Fruit fly (Drosophila melanogaster): Measurements from ENCODE around the gene CG32817.
A peak's percentile ranks its signal among the peaks of the same experiment; 100 is the strongest.

The CG32817 gene

DNA sequence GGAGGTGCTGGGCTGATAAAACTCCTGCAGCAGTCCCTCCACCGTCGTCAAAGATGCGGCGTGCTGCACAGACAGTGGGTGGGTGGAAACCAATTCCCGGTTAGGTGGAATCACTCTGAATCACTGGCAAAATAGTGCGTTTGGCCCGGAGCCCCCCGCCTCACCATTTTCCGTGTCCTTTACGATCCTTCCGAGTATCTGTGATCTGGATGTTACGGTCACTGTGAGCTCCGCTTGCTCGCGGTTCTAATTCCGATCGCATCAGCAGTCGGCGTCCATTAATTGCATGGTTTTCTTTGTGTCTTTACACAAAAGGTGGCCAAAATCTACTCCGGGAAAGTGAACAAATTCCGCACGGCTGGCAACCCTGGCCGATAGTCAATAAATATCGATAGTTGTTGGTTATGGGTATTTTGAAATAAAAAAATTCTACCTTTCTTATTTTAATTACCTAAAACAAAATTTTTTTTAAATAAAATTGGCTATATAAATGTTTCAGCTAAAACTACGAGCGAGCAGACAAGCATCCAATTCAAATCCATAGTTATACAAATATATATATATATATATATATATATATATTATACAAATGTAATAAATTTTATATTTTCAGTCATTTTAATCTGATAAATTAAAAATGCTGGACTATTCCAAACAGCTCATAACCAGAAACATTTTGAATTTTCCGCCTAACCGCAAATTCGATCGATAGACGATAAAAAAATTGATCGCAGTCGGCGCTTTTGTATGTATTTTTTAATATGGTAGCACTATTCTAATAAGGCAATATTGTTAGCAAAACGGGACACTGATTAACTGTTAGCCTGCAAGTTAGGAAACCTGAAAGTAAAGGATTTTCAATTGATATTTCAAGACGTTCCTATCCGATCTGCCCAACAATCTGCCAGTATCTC, 2.4 kb upstream of the CG32817 start, which contains the start of the genes ebo and CG13373 (continued):
- peak; percentile 44 for TF ChIP-seq CG17359 (tag; optimal IDR thresholded peaks at IDR 0.05)
- no peak for TF ChIP-seq CrebB (tag; optimal IDR thresholded peaks at IDR 0.05)
- TF ChIP-seq Sox102F (GFP tag; optimal IDR thresholded peaks at IDR 0.05): no peak
- TF ChIP-seq HLH4C (GFP tag; IDR thresholded peaks at IDR 0.05; ENCODE audit: partially characterized antibody): 0 out of 3 replicates have a peak, but pooled peaks have one; percentile 36
- no peak for TF ChIP-seq CG12769 (tag; optimal IDR thresholded peaks at IDR 0.05)
- no peak for TF ChIP-seq CG2116 (GFP tag; optimal IDR thresholded peaks at IDR 0.05)
- no peak for TF ChIP-seq Pdp1 (GFP tag; optimal IDR thresholded peaks at IDR 0.05)
- TF ChIP-seq row (GFP tag; IDR thresholded peaks at IDR 0.05): peak; percentile 65
- peak; percentile 30; the same call in 1 of the 2 replicates for TF ChIP-seq MBD-R2 (GFP tag; IDR thresholded peaks at IDR 0.05)
- TF ChIP-seq Xrp1 (GFP tag; IDR thresholded peaks at IDR 0.05): peak; percentile 30; the same call in 1 of the 2 replicates
- no peak for TF ChIP-seq Mes4 (GFP tag; optimal IDR thresholded peaks at IDR 0.05)
- peak; percentile 26; the same call in 1 of the 2 replicates for TF ChIP-seq CG14441 (GFP tag; IDR thresholded peaks at IDR 0.05)
- peak; percentile 78 for TF ChIP-seq E2f2 (GFP tag; IDR thresholded peaks at IDR 0.05)
- no peak for TF ChIP-seq Blimp-1 (GFP tag; optimal IDR thresholded peaks at IDR 0.05)
- no peak for TF ChIP-seq D19A (tag; optimal IDR thresholded peaks at IDR 0.05)
- TF ChIP-seq bbx (GFP tag; IDR thresholded peaks at IDR 0.05; ENCODE audit: partially characterized antibody): peak; percentile 56
- no peak for TF ChIP-seq ERR (GFP tag; optimal IDR thresholded peaks at IDR 0.05)
- TF ChIP-seq CG6654 (GFP tag; optimal IDR thresholded peaks at IDR 0.05): no peak
- no peak for TF ChIP-seq nerfin-1 (tag; optimal IDR thresholded peaks at IDR 0.05)
- no peak for TF ChIP-seq CG2199 (GFP tag; IDR thresholded peaks at IDR 0.05)
- TF ChIP-seq bsh (GFP tag; optimal IDR thresholded peaks at IDR 0.05): peak in 1 of 2 experiments; percentile 47
- peak; percentile 62 for TF ChIP-seq hbn (GFP tag; IDR thresholded peaks at IDR 0.05; ENCODE audit: partially characterized antibody)
- no peak for TF ChIP-seq Dip2 (GFP tag; IDR thresholded peaks at IDR 0.05)
- TF ChIP-seq wor (GFP tag; IDR thresholded peaks at IDR 0.05): no peak
- peak; percentile 4 for TF ChIP-seq ems (GFP tag; optimal IDR thresholded peaks at IDR 0.05)
- peak; percentile 59; the same call in 2 of the 3 replicates for TF ChIP-seq CG16813 (GFP tag; IDR thresholded peaks at IDR 0.05; ENCODE audit: partially characterized antibody)
- no peak for TF ChIP-seq dimm (GFP tag; IDR thresholded peaks at IDR 0.05)
- TF ChIP-seq Opbp (GFP tag; IDR thresholded peaks at IDR 0.05; ENCODE audit: partially characterized antibody): peak; percentile 63; the same call in 2 of the 3 replicates
- peak; percentile 60; the same call in 2 of the 3 replicates for TF ChIP-seq knrl (GFP tag; IDR thresholded peaks at IDR 0.05; ENCODE audit: partially characterized antibody)
- TF ChIP-seq sob (GFP tag; IDR thresholded peaks at IDR 0.05): 0 out of 2 replicates have a peak, but pooled peaks have one; percentile 43
- no peak for TF ChIP-seq CG17328 (GFP tag; IDR thresholded peaks at IDR 0.05)
- TF ChIP-seq Elba2 (GFP tag; optimal IDR thresholded peaks at IDR 0.05): peak; percentile 39
- peak; percentile 42 for TF ChIP-seq Hr3 (GFP tag; optimal IDR thresholded peaks at IDR 0.05)
- TF ChIP-seq grau (tag; optimal IDR thresholded peaks at IDR 0.05): peak; percentile 58
- TF ChIP-seq HmgD (GFP tag; optimal IDR thresholded peaks at IDR 0.05): no peak
- peak; percentile 11 for TF ChIP-seq Myb (GFP tag; optimal IDR thresholded peaks at IDR 0.05)
- TF ChIP-seq CG10267 (tag; optimal IDR thresholded peaks at IDR 0.05): peak; percentile 18
- TF ChIP-seq CG6765 (GFP tag; optimal IDR thresholded peaks at IDR 0.05): no peak
- TF ChIP-seq CG9215 (GFP tag; IDR thresholded peaks at IDR 0.05): no peak
- TF ChIP-seq CG9437 (GFP tag; optimal IDR thresholded peaks at IDR 0.05): peak; percentile 8
- peak; percentile 35 for TF ChIP-seq mam (GFP tag; optimal IDR thresholded peaks at IDR 0.05)
- peak; percentile 61 for TF ChIP-seq slbo (GFP tag; IDR thresholded peaks at IDR 0.05)
- TF ChIP-seq zen (tag; optimal IDR thresholded peaks at IDR 0.05): peak; percentile 36
- no peak for TF ChIP-seq CHES-1-like (GFP tag; optimal IDR thresholded peaks at IDR 0.05)
- TF ChIP-seq Sin3A (optimal IDR thresholded peaks at IDR 0.05): no peak
- TF ChIP-seq CG4707 (GFP tag; optimal IDR thresholded peaks at IDR 0.05): no peak
- TF ChIP-seq Ptx1 (GFP tag; IDR thresholded peaks at IDR 0.05): no peak; the same call in 1 of the 2 replicates
- TF ChIP-seq Med (GFP tag): peak; percentile 81

All from whole organism, embryonic.